Fruit fly (Drosophila melanogaster) Kc167 (cell line): ENCODE measurements around the gene Uqcc1.

ENCODE experiments used
- Myc ChIP-seq: fragments of >200 bp; optimal IDR thresholded peaks from 2 replicates; lab custom pipeline; 2017; ENCODE audit warnings: missing external identifiers
- h ChIP-seq: fragments of >200 bp; optimal IDR thresholded peaks from 3 replicates; lab custom pipeline; 2018; ENCODE audit warnings: missing external identifiers
- psq ChIP-seq: fragments of >200 bp; optimal IDR thresholded peaks from 2 replicates; lab custom pipeline; 2017; ENCODE audit warnings: missing external identifiers

- no peak for TF ChIP-seq Myc (lab: Kevin White, UChicago)
- TF ChIP-seq psq (lab: Kevin White, UChicago): no peak
- no peak for TF ChIP-seq h (lab: Kevin White, UChicago)
Measured at dm6 chr3L:6968961-6969814, 11.3 kb upstream of the Uqcc1 start, which contains the start of the genes Mis12 and CG9953.
